Fruit fly (Drosophila melanogaster) whole organism, embryonic: Measurements from ENCODE around the gene CG34384.

Experiments
- BEAF-32 ChIP-seq: fragments of 200-800 bp; sonication (Bioruptor generic); optimal IDR thresholded peaks from 3 replicates; lab custom pipeline; 2017; ENCODE audit warnings: missing biosample characterization, missing genetic modification characterization, mild to moderate bottlenecking, moderate library complexity, missing genetic modification reagents
- Blimp-1 ChIP-seq: fragments of 200-800 bp; sonication (Bioruptor generic); optimal IDR thresholded peaks from 3 replicates; lab custom pipeline; 2018; ENCODE audit warnings: missing biosample characterization, missing genetic modification characterization, mild to moderate bottlenecking, moderate library complexity, missing genetic modification reagents
- CG10209 ChIP-seq: fragments of 200-800 bp; sonication (Bioruptor generic); optimal IDR thresholded peaks from 3 replicates; lab custom pipeline; 2017; ENCODE audit warnings: missing biosample characterization, mild to moderate bottlenecking, missing genetic modification characterization, missing genetic modification reagents
- CG10274 ChIP-seq: fragments of 200-800 bp; sonication (Bioruptor generic); optimal IDR thresholded peaks from 3 replicates; lab custom pipeline; 2017; ENCODE audit warnings: missing biosample characterization, mild to moderate bottlenecking, missing genetic modification characterization
- CG11504 ChIP-seq: fragments of 200-800 bp; sonication (Bioruptor generic); optimal IDR thresholded peaks from 3 replicates; lab custom pipeline; 2019; ENCODE audit warnings: missing biosample characterization, mild to moderate bottlenecking, missing genetic modification characterization, moderate library complexity
- CG12236 ChIP-seq: fragments of 200-800 bp; sonication (Bioruptor generic); optimal IDR thresholded peaks from 2 replicates; lab custom pipeline; 2016; ENCODE audit warnings: missing biosample characterization, missing genetic modification characterization
- CG12942 ChIP-seq: fragments of 200-800 bp; sonication (Bioruptor generic); optimal IDR thresholded peaks from 3 replicates; lab custom pipeline; 2016; ENCODE audit warnings: missing biosample characterization, missing genetic modification characterization
- CG13123 ChIP-seq: fragments of 200-800 bp; sonication (Bioruptor generic); optimal IDR thresholded peaks from 2 replicates; lab custom pipeline; 2016; ENCODE audit warnings: missing biosample characterization, missing genetic modification characterization
- CG14050 ChIP-seq: fragments of 200-800 bp; sonication (Bioruptor generic); IDR thresholded peaks from 3 replicates; pipeline ENCODE4 v1.3.6; 2022; ENCODE audit warnings: missing biosample characterization, missing genetic modification characterization
- CG15073 ChIP-seq: fragments of 200-800 bp; sonication (Bioruptor generic); optimal IDR thresholded peaks from 2 replicates; lab custom pipeline; 2016; ENCODE audit warnings: missing biosample characterization, missing genetic modification characterization
- CG18476 ChIP-seq: fragments of 200-800 bp; sonication (Bioruptor generic); optimal IDR thresholded peaks from 2 replicates; lab custom pipeline; 2016; ENCODE audit warnings: missing biosample characterization, mild to moderate bottlenecking, missing genetic modification characterization
- CG2120 ChIP-seq: fragments of 200-800 bp; sonication (Bioruptor generic); optimal IDR thresholded peaks from 3 replicates; lab custom pipeline; 2016; ENCODE audit warnings: missing biosample characterization, missing genetic modification characterization
- CG31224 ChIP-seq: fragments of 200-800 bp; sonication (Bioruptor generic); IDR thresholded peaks from 2 replicates; pipeline ENCODE4 v1.3.6; 2022; ENCODE audit warnings: missing biosample characterization, missing genetic modification characterization
- CG3163 ChIP-seq: fragments of 200-800 bp; sonication (Bioruptor generic); optimal IDR thresholded peaks from 3 replicates; lab custom pipeline; 2016; ENCODE audit warnings: missing biosample characterization, missing genetic modification characterization
- CG32767 ChIP-seq: fragments of 200-800 bp; sonication (Bioruptor generic); IDR thresholded peaks from 2 replicates; pipeline ENCODE4 v1.3.6; 2022; ENCODE audit warnings: missing biosample characterization, missing genetic modification characterization
- CG3281 ChIP-seq: fragments of 200-800 bp; sonication (Bioruptor generic); optimal IDR thresholded peaks from 3 replicates; lab custom pipeline; 2017; ENCODE audit warnings: missing biosample characterization, mild to moderate bottlenecking, missing genetic modification characterization
- CG3995 ChIP-seq: fragments of 200-800 bp; sonication (Bioruptor generic); optimal IDR thresholded peaks from 3 replicates; lab custom pipeline; 2016; ENCODE audit warnings: missing biosample characterization, missing genetic modification characterization
- CG6254 ChIP-seq: fragments of 200-800 bp; sonication (Bioruptor generic); optimal IDR thresholded peaks from 3 replicates; lab custom pipeline; 2017; ENCODE audit warnings: mild to moderate bottlenecking, missing biosample characterization, missing genetic modification reagents, missing genetic modification characterization
- CG6654 ChIP-seq: fragments of 200-800 bp; sonication (Bioruptor generic); optimal IDR thresholded peaks from 2 replicates; lab custom pipeline; 2017; ENCODE audit warnings: missing biosample characterization, mild to moderate bottlenecking, missing genetic modification characterization
- CG6689 ChIP-seq: fragments of 200-800 bp; sonication (Bioruptor generic); IDR thresholded peaks from 2 replicates; pipeline ENCODE4 v1.3.6; 2022; ENCODE audit warnings: missing biosample characterization, missing genetic modification characterization
- CG6854 ChIP-seq: fragments of 200-800 bp; sonication (Bioruptor generic); optimal IDR thresholded peaks from 3 replicates; lab custom pipeline; 2017; ENCODE audit warnings: missing biosample characterization, mild to moderate bottlenecking, missing genetic modification characterization
- CG7372 ChIP-seq: fragments of 200-800 bp; sonication (Bioruptor generic); IDR thresholded peaks from 2 replicates; pipeline ENCODE4 v1.3.6; 2022; ENCODE audit warnings: missing biosample characterization, missing genetic modification characterization
- CG7556 ChIP-seq: fragments of 200-800 bp; sonication (Bioruptor generic); optimal IDR thresholded peaks from 2 replicates; lab custom pipeline; 2017; ENCODE audit warnings: missing biosample characterization, mild to moderate bottlenecking, missing genetic modification characterization
- CG7786 ChIP-seq: fragments of 200-800 bp; sonication (Bioruptor generic); optimal IDR thresholded peaks from 2 replicates; lab custom pipeline; 2016; ENCODE audit warnings: missing biosample characterization, missing genetic modification characterization
- CG8089 ChIP-seq: fragments of 200-800 bp; sonication (Bioruptor generic); optimal IDR thresholded peaks from 3 replicates; lab custom pipeline; 2016; ENCODE audit warnings: missing biosample characterization, missing genetic modification characterization
- Dbx ChIP-seq: fragments of 200-800 bp; sonication (Bioruptor generic); IDR thresholded peaks from 3 replicates; pipeline ENCODE4 v1.3.6; 2022; ENCODE audit warnings: missing biosample characterization, missing genetic modification characterization
- Dp ChIP-seq: fragments of 200-800 bp; sonication (Bioruptor generic); optimal IDR thresholded peaks from 2 replicates; lab custom pipeline; 2018; ENCODE audit warnings: missing biosample characterization, mild to moderate bottlenecking, missing genetic modification characterization, moderate library complexity
- HLH3B ChIP-seq: fragments of 200-800 bp; sonication (Bioruptor generic); IDR thresholded peaks from 2 replicates; pipeline ENCODE4 v1.3.6; 2022; ENCODE audit warnings: missing biosample characterization, missing genetic modification characterization
- HmgD ChIP-seq: fragments of 200-800 bp; sonication (Bioruptor generic); optimal IDR thresholded peaks from 3 replicates; lab custom pipeline; 2016; ENCODE audit warnings: missing biosample characterization, missing genetic modification characterization
- Kr ChIP-seq: fragments of 200-800 bp; sonication (Bioruptor generic); optimal IDR thresholded peaks from 2 replicates; lab custom pipeline; 2017; ENCODE audit warnings: missing biosample characterization, mild to moderate bottlenecking, missing genetic modification characterization
- MBD-R2 ChIP-seq: fragments of 200-800 bp; sonication (Bioruptor generic); IDR thresholded peaks from 2 replicates; pipeline ENCODE4 v1.3.6; 2022; ENCODE audit warnings: missing biosample characterization, missing genetic modification characterization
- Mrtf ChIP-seq: fragments of 200-800 bp; sonication (Bioruptor generic); IDR thresholded peaks from 3 replicates; pipeline ENCODE4 v1.3.6; 2022; ENCODE audit warnings: missing biosample characterization, missing genetic modification characterization
- cas ChIP-seq: fragments of 200-800 bp; sonication (Bioruptor generic); IDR thresholded peaks from 2 replicates; pipeline ENCODE4 v1.3.6; 2022; ENCODE audit warnings: missing biosample characterization, missing genetic modification characterization
- caup ChIP-seq: fragments of 200-800 bp; sonication (Bioruptor generic); optimal IDR thresholded peaks from 3 replicates; lab custom pipeline; 2017; ENCODE audit warnings: missing biosample characterization, mild to moderate bottlenecking, missing genetic modification characterization, moderate library complexity; ENCODE audit not compliant: severe bottlenecking
- dati ChIP-seq: fragments of 200-800 bp; sonication (Bioruptor generic); IDR thresholded peaks from 2 replicates; pipeline ENCODE4 v1.3.6; 2022; ENCODE audit warnings: missing biosample characterization, missing genetic modification characterization
- dimm ChIP-seq: fragments of 200-800 bp; sonication (Bioruptor generic); IDR thresholded peaks from 2 replicates; pipeline ENCODE4 v1.3.6; 2022; ENCODE audit warnings: missing biosample characterization, missing genetic modification characterization
- ems ChIP-seq: fragments of 200-800 bp; sonication (Bioruptor generic); optimal IDR thresholded peaks from 3 replicates; lab custom pipeline; 2016; ENCODE audit warnings: missing biosample characterization, missing genetic modification characterization
- gce ChIP-seq: fragments of 200-800 bp; sonication (Bioruptor generic); IDR thresholded peaks from 3 replicates; pipeline ENCODE4 v1.3.6; 2022; ENCODE audit warnings: missing biosample characterization, missing genetic modification characterization
- gcm2 ChIP-seq: fragments of 200-800 bp; sonication (Bioruptor generic); optimal IDR thresholded peaks from 2 replicates; lab custom pipeline; 2016; ENCODE audit warnings: missing biosample characterization, missing genetic modification characterization
- lilli ChIP-seq: fragments of 200-800 bp; sonication (Bioruptor generic); optimal IDR thresholded peaks from 3 replicates; lab custom pipeline; 2016; ENCODE audit warnings: missing biosample characterization, missing genetic modification characterization
- lov ChIP-seq, 2 experiments: fragments of 200-800 bp in 1 of 2; fragments of >200 bp in 1 of 2; sonication (Bioruptor generic) in 1 of 2; IDR thresholded peaks in 1 of 2; optimal IDR thresholded peaks in 1 of 2; 2 replicates in 1 of 2; 3 replicates in 1 of 2; pipeline versions ENCODE4 v1.3.6 to Lab custom; 2017 to 2022; ENCODE audit warnings: missing biosample characterization in 1 of 2, missing genetic modification characterization in 1 of 2
- nerfin-2 ChIP-seq: fragments of 200-800 bp; sonication (Bioruptor generic); IDR thresholded peaks from 2 replicates; pipeline ENCODE4 v1.3.6; 2022; ENCODE audit warnings: missing biosample characterization, missing genetic modification characterization; ENCODE audit not compliant: partially characterized antibody
- org-1 ChIP-seq: fragments of 200-800 bp; sonication (Bioruptor generic); optimal IDR thresholded peaks from 2 replicates; lab custom pipeline; 2017; ENCODE audit warnings: missing biosample characterization, missing genetic modification characterization
- pb ChIP-seq: fragments of 200-800 bp; sonication (Bioruptor generic); optimal IDR thresholded peaks from 3 replicates; lab custom pipeline; 2016; ENCODE audit warnings: missing biosample characterization, missing genetic modification characterization
- peb ChIP-seq: fragments of 200-800 bp; sonication (Bioruptor generic); IDR thresholded peaks from 2 replicates; pipeline ENCODE4 v1.3.6; 2022; ENCODE audit warnings: missing biosample characterization, missing genetic modification characterization
- pita ChIP-seq: fragments of 200-800 bp; sonication (Bioruptor generic); optimal IDR thresholded peaks from 2 replicates; lab custom pipeline; 2017; ENCODE audit warnings: missing biosample characterization, mild to moderate bottlenecking, missing genetic modification characterization
- psq ChIP-seq: fragments of 200-800 bp; sonication (Bioruptor generic); optimal IDR thresholded peaks from 2 replicates; lab custom pipeline; 2017; ENCODE audit warnings: missing biosample characterization, missing genetic modification characterization
- ro ChIP-seq: fragments of 200-800 bp; sonication (Bioruptor generic); IDR thresholded peaks from 2 replicates; pipeline ENCODE4 v1.3.6; 2022; ENCODE audit warnings: missing biosample characterization, missing genetic modification characterization
- sd ChIP-seq: fragments of 200-800 bp; sonication (Bioruptor generic); optimal IDR thresholded peaks from 3 replicates; lab custom pipeline; 2018; ENCODE audit warnings: missing biosample characterization, mild to moderate bottlenecking, missing genetic modification characterization, moderate library complexity
- sna ChIP-seq: fragments of 200-800 bp; sonication (Bioruptor generic); IDR thresholded peaks from 2 replicates; pipeline ENCODE4 v1.3.6; 2022; ENCODE audit warnings: missing biosample characterization, missing genetic modification characterization; ENCODE audit not compliant: partially characterized antibody
- tup ChIP-seq: fragments of 200-800 bp; sonication (Bioruptor generic); optimal IDR thresholded peaks from 2 replicates; lab custom pipeline; 2016; ENCODE audit warnings: missing biosample characterization, mild to moderate bottlenecking, missing genetic modification characterization, moderate library complexity

CG34384 gene

dm6 chr3R:7895457-7895856 lies 81.3 kb downstream of the CG34384 start (continued):
- TF ChIP-seq CG7372 (GFP tag; lab: Robert Waterston, UW) (peak; percentile 55), ems (GFP tag; lab: Kevin White, UChicago) (peak; percentile 30), CG2120 (GFP tag; lab: Kevin White, UChicago) (peak; percentile 87), pb (GFP tag; lab: Kevin White, UChicago) (no peak), Dp (GFP tag; lab: Kevin White, UChicago) (no peak), gcm2 (GFP tag; lab: Kevin White, UChicago) (no peak), CG14050 (peak; percentile 72), lov (optimal IDR thresholded peaks at IDR 0.05; lab: Kevin White, UChicago) (no peak), lov (GFP tag; IDR thresholded peaks at IDR 0.05; lab: Robert Waterston, UW) (no peak), MBD-R2 (GFP tag; lab: Robert Waterston, UW) (peak; percentile 30; the same call in 1 of the 2 replicates), CG7786 (GFP tag; lab: Kevin White, UChicago) (peak; percentile 49), ro (GFP tag; lab: Robert Waterston, UW) (no peak), CG12236 (GFP tag; lab: Kevin White, UChicago) (no peak), sna (no peak), dati (GFP tag; lab: Robert Waterston, UW) (no peak), CG3995 (GFP tag; lab: Kevin White, UChicago) (peak; percentile 40), dimm (0 out of 2 replicates have a peak, but pooled peaks have one; percentile 6), CG6254 (GFP tag; lab: Kevin White, UChicago) (peak; percentile 15), CG32767 (GFP tag; lab: Robert Waterston, UW) (0 out of 2 replicates have a peak, but pooled peaks have one; percentile 15), CG10209 (GFP tag; lab: Kevin White, UChicago) (peak; percentile 62), CG15073 (GFP tag; lab: Kevin White, UChicago) (no peak), CG6654 (no peak), CG6854 (peak; percentile 71), sd (tag; lab: Kevin White, UChicago) (no peak), cas (GFP tag; lab: Robert Waterston, UW) (peak; percentile 79), CG10274 (GFP tag; lab: Kevin White, UChicago) (peak; percentile 8), Dbx (GFP tag; lab: Robert Waterston, UW) (peak; percentile 81), HLH3B (GFP tag; lab: Robert Waterston, UW) (peak; percentile 74), nerfin-2 (GFP tag; lab: Robert Waterston, UW) (no peak), caup (peak; percentile 81), CG18476 (GFP tag; lab: Kevin White, UChicago) (peak; percentile 41), CG12942 (GFP tag; lab: Kevin White, UChicago) (no peak), CG11504 (no peak), CG8089 (GFP tag; lab: Kevin White, UChicago) (no peak), CG7556 (GFP tag; lab: Kevin White, UChicago) (no peak), org-1 (peak; percentile 53), CG6689 (GFP tag; lab: Robert Waterston, UW) (peak; percentile 67), Kr (GFP tag; lab: Kevin White, UChicago) (no peak), CG3163 (GFP tag; lab: Kevin White, UChicago) (no peak), tup (GFP tag; lab: Kevin White, UChicago) (no peak), peb (no peak), pita (GFP tag; lab: Kevin White, UChicago) (no peak), lilli (GFP tag; lab: Kevin White, UChicago) (peak; percentile 78), CG13123 (GFP tag; lab: Kevin White, UChicago) (no peak), psq (GFP tag; lab: Kevin White, UChicago) (no peak), HmgD (GFP tag; lab: Kevin White, UChicago) (no peak), CG3281 (GFP tag; lab: Kevin White, UChicago) (peak; percentile 80), Blimp-1 (GFP tag; lab: Kevin White, UChicago) (no peak), Mrtf (GFP tag; lab: Robert Waterston, UW) (peak; percentile 67; the same call in 2 of the 3 replicates), CG31224 (GFP tag; lab: Robert Waterston, UW) (peak; percentile 42; the same call in 1 of the 2 replicates), BEAF-32 (GFP tag; lab: Kevin White, UChicago) (no peak), gce (no peak)
